Worm (Caenorhabditis elegans) whole organism, mixed stage, embryonic: Measurements from ENCODE around the gene nid-1.

Experiments used
- elt-1 ChIP-seq: sonication (generic microtip); optimal IDR thresholded peaks from 2 replicates; lab custom pipeline; 2017; ENCODE audit warnings: missing genetic modification characterization, mild to moderate bottlenecking, missing compliant biosample characterization, antibody characterized with exemption, moderate library complexity, borderline replicate concordance; ENCODE audit not compliant: insufficient read depth
- elt-3 ChIP-seq: fragments of 150-350 bp; optimal IDR thresholded peaks from 2 replicates; lab custom pipeline; 2014; ENCODE audit warnings: missing biosample characterization, missing genetic modification characterization
- lin-13 ChIP-seq: fragments of 150-350 bp; optimal IDR thresholded peaks from 2 replicates; lab custom pipeline; 2014; ENCODE audit warnings: missing biosample characterization, missing genetic modification characterization
- mab-5 ChIP-seq: fragments of 150-350 bp; optimal IDR thresholded peaks from 2 replicates; lab custom pipeline; 2014; ENCODE audit warnings: missing biosample characterization, missing genetic modification characterization
- mls-2 ChIP-seq: sonication (generic microtip); optimal IDR thresholded peaks from 2 replicates; lab custom pipeline; 2016; ENCODE audit warnings: mild to moderate bottlenecking, missing genetic modification characterization, moderate library complexity, missing compliant biosample characterization
- nhr-12 ChIP-seq: fragments of 150-350 bp; optimal IDR thresholded peaks from 2 replicates; lab custom pipeline; 2014; ENCODE audit warnings: missing biosample characterization, missing genetic modification characterization
- nhr-2 ChIP-seq: fragments of 150-350 bp; optimal IDR thresholded peaks from 2 replicates; lab custom pipeline; 2014; ENCODE audit warnings: missing biosample characterization, missing genetic modification characterization
- pha-4 ChIP-seq: fragments of 150-350 bp; optimal IDR thresholded peaks from 2 replicates; lab custom pipeline; 2018; ENCODE audit warnings: missing biosample characterization, missing genetic modification reagents, missing genetic modification characterization
- sem-2 ChIP-seq: fragments of 200-800 bp; sonication (Bioruptor generic); optimal IDR thresholded peaks from 2 replicates; lab custom pipeline; 2018; ENCODE audit warnings: mild to moderate bottlenecking, missing genetic modification characterization, missing compliant biosample characterization
- snpc-4 ChIP-seq: fragments of 150-350 bp; optimal IDR thresholded peaks from 2 replicates; lab custom pipeline; 2014; ENCODE audit warnings: missing biosample characterization, missing genetic modification characterization
- unc-39 ChIP-seq: fragments of 150-350 bp; optimal IDR thresholded peaks from 2 replicates; lab custom pipeline; 2014; ENCODE audit warnings: missing biosample characterization, missing genetic modification characterization
- unc-62 ChIP-seq: fragments of 150-350 bp; optimal IDR thresholded peaks from 2 replicates; lab custom pipeline; 2014; ENCODE audit warnings: missing biosample characterization, missing genetic modification reagents, missing genetic modification characterization
- ztf-11 ChIP-seq: fragments of 150-350 bp; optimal IDR thresholded peaks from 2 replicates; lab custom pipeline; 2014; ENCODE audit warnings: missing biosample characterization, missing genetic modification characterization

- no peak for TF ChIP-seq nhr-12
- TF ChIP-seq pha-4 (tag; lab: Kevin White, UChicago) = no peak
- no peak for TF ChIP-seq lin-13
- TF ChIP-seq elt-1 (tag; lab: Kevin White, UChicago) = no peak
- no peak for TF ChIP-seq mab-5 (tag; lab: Kevin White, UChicago)
- no peak for TF ChIP-seq sem-2 (GFP tag; lab: Kevin White, UChicago)
- TF ChIP-seq mls-2 (tag; lab: Kevin White, UChicago) = no peak
- TF ChIP-seq snpc-4 (tag; lab: Kevin White, UChicago) = no peak
- TF ChIP-seq unc-62 = no peak
- no peak for TF ChIP-seq unc-39 (tag; lab: Kevin White, UChicago)
- TF ChIP-seq elt-3 = no peak
- TF ChIP-seq nhr-2 (tag; lab: Kevin White, UChicago) = no peak
- TF ChIP-seq ztf-11 (tag; lab: Kevin White, UChicago) = no peak
Measured at ce11 chrV:12869948-12870347, 40.0 kb upstream of the nid-1 start, which contains the start of gene T07F10.3.
